Worm (Caenorhabditis elegans) whole organism, L1 larva: ENCODE results near the gene npr-41.

Experiments used
- jun-1 ChIP-seq: fragments of 150-350 bp; optimal IDR thresholded peaks from 2 replicates; lab custom pipeline; 2014; ENCODE audit warnings: missing biosample characterization, missing genetic modification reagents, missing genetic modification characterization
- lin-15B ChIP-seq: fragments of 150-350 bp; sonication (generic microtip); optimal IDR thresholded peaks from 3 replicates; lab custom pipeline; 2014; ENCODE audit warnings: missing biosample characterization, missing genetic modification characterization
- nhr-237 ChIP-seq: fragments of 150-350 bp; optimal IDR thresholded peaks from 2 replicates; lab custom pipeline; 2014; ENCODE audit warnings: missing biosample characterization, missing genetic modification characterization

ce11 chrII:11497365-11497764, 13.1 kb upstream of the npr-41 start, which contains the start of gene B0334.5:
- no peak for TF ChIP-seq lin-15B (tag; lab: Kevin White, UChicago)
- TF ChIP-seq jun-1, result no peak
- no peak for TF ChIP-seq nhr-237 (tag; lab: Kevin White, UChicago)
